Worm (Caenorhabditis elegans) whole organism, L3 larva: ENCODE results near the gene sru-4.

Experiments used
- R02D3.7 ChIP-seq: fragments of 150-350 bp; optimal IDR thresholded peaks from 2 replicates; lab custom pipeline; 2014; ENCODE audit warnings: missing biosample characterization, missing genetic modification characterization
- ZK546.5 ChIP-seq: sonication (generic microtip); optimal IDR thresholded peaks from 2 replicates; lab custom pipeline; 2017; ENCODE audit warnings: missing biosample characterization, missing genetic modification characterization
- aly-2 ChIP-seq: fragments of 150-350 bp; optimal IDR thresholded peaks from 2 replicates; lab custom pipeline; 2014; ENCODE audit warnings: missing biosample characterization, missing genetic modification characterization
- ama-1 ChIP-seq: fragments of 150-350 bp; optimal IDR thresholded peaks from 2 replicates; lab custom pipeline; 2018
- ceh-16 ChIP-seq: sonication (generic microtip); optimal IDR thresholded peaks from 2 replicates; lab custom pipeline; 2017; ENCODE audit warnings: missing biosample characterization, missing genetic modification characterization
- ceh-28 ChIP-seq: fragments of 150-350 bp; optimal IDR thresholded peaks from 2 replicates; lab custom pipeline; 2014; ENCODE audit warnings: missing biosample characterization, missing genetic modification reagents, missing genetic modification characterization
- ceh-82 ChIP-seq: fragments of 150-350 bp; optimal IDR thresholded peaks from 2 replicates; lab custom pipeline; 2014; ENCODE audit warnings: missing biosample characterization, missing genetic modification characterization
- ceh-9 ChIP-seq: sonication (generic microtip); optimal IDR thresholded peaks from 2 replicates; lab custom pipeline; 2018; ENCODE audit warnings: missing biosample characterization, missing genetic modification characterization
- daf-12 ChIP-seq: fragments of 150-350 bp; optimal IDR thresholded peaks from 2 replicates; lab custom pipeline; 2014; ENCODE audit warnings: missing biosample characterization, missing genetic modification reagents, missing genetic modification characterization
- egl-27 ChIP-seq: sonication (generic microtip); optimal IDR thresholded peaks from 4 replicates; lab custom pipeline; 2017; ENCODE audit warnings: missing biosample characterization, missing genetic modification reagents, missing genetic modification characterization
- egl-5 ChIP-seq: fragments of 150-350 bp; optimal IDR thresholded peaks from 2 replicates; lab custom pipeline; 2017; ENCODE audit warnings: missing biosample characterization, missing genetic modification reagents, missing genetic modification characterization, inconsistent platforms
- elt-1 ChIP-seq: fragments of 150-350 bp; optimal IDR thresholded peaks from 2 replicates; lab custom pipeline; 2014; ENCODE audit warnings: missing biosample characterization, missing genetic modification characterization
- elt-2 ChIP-seq: sonication (generic microtip); optimal IDR thresholded peaks from 2 replicates; lab custom pipeline; 2016; ENCODE audit warnings: missing genetic modification reagents, mild to moderate bottlenecking, missing genetic modification characterization, missing compliant biosample characterization
- elt-3 ChIP-seq, 3 experiments: fragments of 150-350 bp in 1 of 3; sonication (generic microtip) in 2 of 3; optimal IDR thresholded peaks; 2 replicates in 2 of 3; 4 replicates in 1 of 3; lab custom pipeline; 2014 to 2017; ENCODE audit warnings: missing biosample characterization in 3 of 3, missing genetic modification characterization in 3 of 3
- eor-1 ChIP-seq, 2 experiments: fragments of 150-350 bp; optimal IDR thresholded peaks; 2 replicates each; lab custom pipeline; 2014 to 2018; ENCODE audit warnings: missing biosample characterization in 2 of 2, missing genetic modification characterization in 2 of 2
- fkh-10 ChIP-seq: sonication (generic microtip); optimal IDR thresholded peaks from 2 replicates; lab custom pipeline; 2017; ENCODE audit warnings: missing biosample characterization, missing genetic modification reagents, missing genetic modification characterization
- fkh-2 ChIP-seq: fragments of 150-350 bp; optimal IDR thresholded peaks from 2 replicates; lab custom pipeline; 2014; ENCODE audit warnings: missing biosample characterization, missing genetic modification reagents, missing genetic modification characterization
- fos-1 ChIP-seq: fragments of 150-350 bp; optimal IDR thresholded peaks from 2 replicates; lab custom pipeline; 2014; ENCODE audit warnings: missing biosample characterization, missing genetic modification characterization
- hmg-11 ChIP-seq: sonication (generic microtip); optimal IDR thresholded peaks from 2 replicates; lab custom pipeline; 2016; ENCODE audit warnings: missing genetic modification characterization, missing compliant biosample characterization
- jun-1 ChIP-seq: fragments of 150-350 bp; optimal IDR thresholded peaks from 2 replicates; lab custom pipeline; 2014; ENCODE audit warnings: missing biosample characterization, missing genetic modification reagents, missing genetic modification characterization
- lin-39 ChIP-seq: fragments of 150-350 bp; optimal IDR thresholded peaks from 2 replicates; lab custom pipeline; 2018; ENCODE audit warnings: missing biosample characterization, missing genetic modification reagents, missing genetic modification characterization
- lsy-12 ChIP-seq: sonication (generic microtip); optimal IDR thresholded peaks from 2 replicates; lab custom pipeline; 2016; ENCODE audit warnings: mild to moderate bottlenecking, missing genetic modification characterization, missing compliant biosample characterization
- mdl-1 ChIP-seq: fragments of 150-350 bp; optimal IDR thresholded peaks from 2 replicates; lab custom pipeline; 2014; ENCODE audit warnings: missing biosample characterization, missing genetic modification characterization
- mml-1 ChIP-seq: fragments of 150-350 bp; sonication (generic microtip); optimal IDR thresholded peaks from 3 replicates; lab custom pipeline; 2014; ENCODE audit warnings: missing biosample characterization, missing genetic modification characterization
- nfya-1 ChIP-seq: sonication (generic microtip); optimal IDR thresholded peaks from 2 replicates; lab custom pipeline; 2017; ENCODE audit warnings: missing genetic modification characterization, mild to moderate bottlenecking, missing compliant biosample characterization, antibody characterized with exemption, moderate library complexity; ENCODE audit not compliant: insufficient read depth
- nhr-11 ChIP-seq: fragments of 150-350 bp; optimal IDR thresholded peaks from 2 replicates; lab custom pipeline; 2014; ENCODE audit warnings: missing biosample characterization, missing genetic modification characterization
- nhr-12 ChIP-seq: fragments of 150-350 bp; optimal IDR thresholded peaks from 2 replicates; lab custom pipeline; 2014; ENCODE audit warnings: missing biosample characterization, missing genetic modification characterization
- nhr-23 ChIP-seq: fragments of 150-350 bp; optimal IDR thresholded peaks from 2 replicates; lab custom pipeline; 2014; ENCODE audit warnings: missing biosample characterization, missing genetic modification reagents, missing genetic modification characterization
- nhr-237 ChIP-seq: fragments of 150-350 bp; optimal IDR thresholded peaks from 2 replicates; lab custom pipeline; 2014; ENCODE audit warnings: missing biosample characterization, missing genetic modification characterization
- nhr-25 ChIP-seq: sonication (generic microtip); optimal IDR thresholded peaks from 2 replicates; lab custom pipeline; 2017; ENCODE audit warnings: missing biosample characterization, missing genetic modification characterization
- nhr-28 ChIP-seq: fragments of 150-350 bp; optimal IDR thresholded peaks from 2 replicates; lab custom pipeline; 2014; ENCODE audit warnings: missing biosample characterization, missing genetic modification characterization
- nhr-43 ChIP-seq: sonication (generic microtip); optimal IDR thresholded peaks from 2 replicates; lab custom pipeline; 2016; ENCODE audit warnings: mild to moderate bottlenecking, missing genetic modification characterization, missing compliant biosample characterization; ENCODE audit not compliant: poor library complexity, severe bottlenecking
- nhr-67 ChIP-seq: fragments of 150-350 bp; optimal IDR thresholded peaks from 2 replicates; lab custom pipeline; 2014; ENCODE audit warnings: missing biosample characterization, missing genetic modification characterization
- nhr-76 ChIP-seq: fragments of 150-350 bp; sonication (generic microtip); optimal IDR thresholded peaks from 5 replicates; lab custom pipeline; 2014; ENCODE audit warnings: missing biosample characterization, missing genetic modification characterization
- nhr-77 ChIP-seq: fragments of 150-350 bp; optimal IDR thresholded peaks from 2 replicates; lab custom pipeline; 2014; ENCODE audit warnings: missing biosample characterization, missing genetic modification characterization
- pha-4 ChIP-seq: fragments of 150-350 bp; optimal IDR thresholded peaks from 2 replicates; lab custom pipeline; 2014; ENCODE audit warnings: missing biosample characterization, missing genetic modification reagents, missing genetic modification characterization
- pqm-1 ChIP-seq: fragments of 150-350 bp; optimal IDR thresholded peaks from 2 replicates; lab custom pipeline; 2017; ENCODE audit warnings: missing biosample characterization, missing genetic modification characterization, inconsistent platforms
- sea-2 ChIP-seq: fragments of 150-350 bp; sonication (generic microtip); optimal IDR thresholded peaks from 4 replicates; lab custom pipeline; 2014; ENCODE audit warnings: missing biosample characterization, missing genetic modification reagents, missing genetic modification characterization
- skn-1 ChIP-seq: fragments of 150-350 bp; optimal IDR thresholded peaks from 2 replicates; lab custom pipeline; 2014; ENCODE audit warnings: missing biosample characterization, missing genetic modification characterization
- snpc-4 ChIP-seq: fragments of 150-350 bp; optimal IDR thresholded peaks from 2 replicates; lab custom pipeline; 2014; ENCODE audit warnings: missing biosample characterization, missing genetic modification characterization
- tbx-2 ChIP-seq: sonication (generic microtip); optimal IDR thresholded peaks from 2 replicates; lab custom pipeline; 2016; ENCODE audit warnings: mild to moderate bottlenecking, missing genetic modification characterization, missing compliant biosample characterization
- unc-39 ChIP-seq: sonication (generic microtip); optimal IDR thresholded peaks from 4 replicates; lab custom pipeline; 2017; ENCODE audit warnings: missing biosample characterization, missing genetic modification characterization
- unc-62 ChIP-seq: fragments of 150-350 bp; sonication (generic microtip); optimal IDR thresholded peaks from 4 replicates; lab custom pipeline; 2014; ENCODE audit warnings: missing biosample characterization, missing genetic modification reagents, missing genetic modification characterization
- zag-1 ChIP-seq: fragments of 150-350 bp; optimal IDR thresholded peaks from 2 replicates; lab custom pipeline; 2014; ENCODE audit warnings: missing biosample characterization, missing genetic modification characterization
- ztf-11 ChIP-seq: fragments of 150-350 bp; optimal IDR thresholded peaks from 2 replicates; lab custom pipeline; 2014; ENCODE audit warnings: missing biosample characterization, missing genetic modification characterization

The sru-4 gene

ce11 chrIV:9464345-9464783 is 33.8 kb upstream of the sru-4 start:
- TF ChIP-seq snpc-4 (tag; lab: Kevin White, UChicago) (peak; percentile 81), nhr-76 (tag; lab: Kevin White, UChicago) (no peak)

ce11 chrIV:9467418-9467817 is 30.8 kb upstream of the sru-4 start, which contains the start of gene F38E11.6:
TSS of gene F38E11.6 (minus strand) at chrIV:9467518.
- TF ChIP-seq daf-12 (tag; lab: Kevin White, UChicago) (no peak), nhr-67 (tag; lab: Kevin White, UChicago) (no peak), nhr-237 (no peak), ceh-28 (tag; lab: Kevin White, UChicago) (no peak), nhr-25 (tag; lab: Kevin White, UChicago) (no peak), lsy-12 (tag; lab: Kevin White, UChicago) (no peak), tbx-2 (no peak)

- TF ChIP-seq elt-1 = no peak
- TF ChIP-seq pqm-1 = no peak
- no peak for TF ChIP-seq nhr-28 (tag; lab: Kevin White, UChicago)
- TF ChIP-seq mdl-1 (tag; lab: Kevin White, UChicago) = no peak
- TF ChIP-seq fkh-2 (tag; lab: Kevin White, UChicago) = no peak
Observed at ce11 chrIV:9469293-9469692, 28.9 kb upstream of the sru-4 start.

ce11 chrIV:9477135-9477928 is 20.9 kb upstream of the sru-4 start, which contains the start of gene wrt-3:
TSS of gene wrt-3 (minus strand) at chrIV:9477456.
- TF ChIP-seq egl-5 = no peak
- no peak for TF ChIP-seq elt-1
- TF ChIP-seq ZK546.5 = no peak
- no peak for TF ChIP-seq fkh-10 (GFP tag; lab: Kevin White, UChicago)
- no peak for TF ChIP-seq nhr-28 (tag; lab: Kevin White, UChicago)
- TF ChIP-seq nfya-1 (tag; lab: Kevin White, UChicago) = no peak
- peak; percentile 89 for TF ChIP-seq nhr-43 (tag; lab: Kevin White, UChicago)
- TF ChIP-seq elt-2 = peak; percentile 46
- TF ChIP-seq nhr-25 (tag; lab: Kevin White, UChicago) = peak; percentile 33
- peak; percentile 46 for TF ChIP-seq pqm-1
- no peak for TF ChIP-seq ceh-16
- no peak for TF ChIP-seq tbx-2
- no peak for TF ChIP-seq nhr-23 (tag; lab: Kevin White, UChicago)
- TF ChIP-seq mml-1 = no peak
- no peak for TF ChIP-seq snpc-4 (tag; lab: Kevin White, UChicago)
- TF ChIP-seq fos-1 (tag; lab: Kevin White, UChicago) = no peak
- TF ChIP-seq elt-3 (tag; optimal IDR thresholded peaks at IDR 0.05; lab: Kevin White, UChicago) = peak in 1 of 3 experiments; percentile 68
- no peak for TF ChIP-seq nhr-237
- no peak for TF ChIP-seq fkh-2 (tag; lab: Kevin White, UChicago)
- no peak for TF ChIP-seq pha-4
- no peak for TF ChIP-seq aly-2 (tag; lab: Kevin White, UChicago)
- TF ChIP-seq ztf-11 = no peak
- TF ChIP-seq skn-1 (tag; lab: Kevin White, UChicago) = no peak
- TF ChIP-seq unc-62 (GFP tag; lab: Kevin White, UChicago) = no peak
- TF ChIP-seq sea-2 (GFP tag; lab: Kevin White, UChicago) = no peak
- TF ChIP-seq hmg-11 (tag; lab: Kevin White, UChicago) = no peak
- no peak for TF ChIP-seq nhr-12 (tag; lab: Kevin White, UChicago)
- TF ChIP-seq ama-1 = no peak
- peak; percentile 12 for TF ChIP-seq jun-1
- TF ChIP-seq R02D3.7 (tag; lab: Kevin White, UChicago) = peak; percentile 4
- no peak for TF ChIP-seq mdl-1 (tag; lab: Kevin White, UChicago)
- TF ChIP-seq nhr-11 (tag; lab: Kevin White, UChicago) = no peak
- TF ChIP-seq daf-12 (tag; lab: Kevin White, UChicago) = no peak
- no peak for TF ChIP-seq unc-39 (tag; lab: Kevin White, UChicago)
- TF ChIP-seq ceh-28 (tag; lab: Kevin White, UChicago) = no peak
- no peak for TF ChIP-seq eor-1 (tag; optimal IDR thresholded peaks at IDR 0.05; lab: Kevin White, UChicago)
- no peak for TF ChIP-seq nhr-77
- no peak for TF ChIP-seq ceh-82 (tag; lab: Kevin White, UChicago)
- no peak for TF ChIP-seq zag-1 (tag; lab: Kevin White, UChicago)
- no peak for TF ChIP-seq egl-27
- no peak for TF ChIP-seq nhr-76 (tag; lab: Kevin White, UChicago)
- TF ChIP-seq lin-39 = peak; percentile 65
- TF ChIP-seq ceh-9 (tag; lab: Kevin White, UChicago) = no peak
- peak; percentile 59 for TF ChIP-seq lsy-12 (tag; lab: Kevin White, UChicago)
